Fruit fly (Drosophila melanogaster): Measurements from ENCODE around the gene CG45488.
A peak's percentile ranks its signal among the peaks of the same experiment; 100 is the strongest.

CG45488 gene

DNA sequence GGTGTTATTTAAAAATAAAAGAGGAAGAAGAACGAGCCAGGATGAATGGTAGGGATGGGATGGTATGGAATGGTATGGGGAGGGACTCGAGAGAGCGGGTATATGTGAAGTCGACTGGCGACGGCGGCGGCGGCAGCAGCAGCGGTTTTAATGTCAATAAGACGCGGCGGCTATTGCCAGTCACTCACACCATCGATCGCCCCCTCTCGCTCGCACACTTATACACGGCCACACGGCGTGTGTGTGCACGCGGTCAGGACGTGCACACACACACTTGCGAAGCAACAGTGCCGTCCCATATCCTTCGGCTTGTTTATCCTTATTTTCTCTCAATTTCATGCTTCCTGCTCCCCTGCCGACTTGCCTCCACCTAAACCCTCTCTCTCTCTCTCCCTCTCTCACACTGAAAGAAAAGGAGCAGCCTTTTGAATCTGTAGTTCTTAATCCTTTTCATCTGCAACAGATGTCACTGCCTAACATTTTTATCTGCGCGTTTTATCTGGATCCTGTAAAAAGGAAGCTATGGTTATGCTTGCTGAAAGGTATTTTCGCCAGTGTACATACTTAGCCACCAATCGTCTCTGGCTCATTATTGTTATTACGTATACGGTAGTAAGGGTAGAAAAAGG is 31.0 kb downstream of the CG45488 start:
- TF ChIP-seq CG34406 (GFP tag; optimal IDR thresholded peaks at IDR 0.05) (peak; percentile 63), Hr39 (GFP tag; optimal IDR thresholded peaks at IDR 0.05) (peak; percentile 85), CG31627 (GFP tag; optimal IDR thresholded peaks at IDR 0.05) (peak; percentile 82), Blimp-1 (GFP tag; optimal IDR thresholded peaks at IDR 0.05) (no peak), salr (GFP tag; optimal IDR thresholded peaks at IDR 0.05) (peak in 1 of 2 experiments; percentile 76), fd59A (GFP tag; optimal IDR thresholded peaks at IDR 0.05) (peak; percentile 62), Ets21C (GFP tag; optimal IDR thresholded peaks at IDR 0.05) (peak; percentile 70), Gug (GFP tag; IDR thresholded peaks at IDR 0.05) (no peak), Eip75B (GFP tag; optimal IDR thresholded peaks at IDR 0.05) (peak; percentile 78), CG3032 (tag; optimal IDR thresholded peaks at IDR 0.05) (peak; percentile 64), spab (GFP tag; optimal IDR thresholded peaks at IDR 0.05) (peak; percentile 50), pdm3 (GFP tag; optimal IDR thresholded peaks at IDR 0.05) (peak; percentile 81), Ets96B (tag; optimal IDR thresholded peaks at IDR 0.05) (peak; percentile 67), CG6276 (GFP tag; optimal IDR thresholded peaks at IDR 0.05) (no peak), CG15336 (GFP tag; IDR thresholded peaks at IDR 0.05) (peak; percentile 37; the same call in 1 of the 2 replicates), topi (GFP tag; optimal IDR thresholded peaks at IDR 0.05) (peak; percentile 79), acj6 (GFP tag; optimal IDR thresholded peaks at IDR 0.05) (peak; percentile 77), dac (GFP tag; optimal IDR thresholded peaks at IDR 0.05) (peak; percentile 32), fkh (GFP tag; optimal IDR thresholded peaks at IDR 0.05) (peak; percentile 30), achi (GFP tag; optimal IDR thresholded peaks at IDR 0.05) (peak; percentile 67), vri (GFP tag; optimal IDR thresholded peaks at IDR 0.05) (peak; percentile 58), CG32006 (GFP tag; optimal IDR thresholded peaks at IDR 0.05) (peak; percentile 66), lz (GFP tag; optimal IDR thresholded peaks at IDR 0.05) (peak; percentile 81), CG10631 (GFP tag; optimal IDR thresholded peaks at IDR 0.05) (peak; percentile 76), CG1621 (tag; optimal IDR thresholded peaks at IDR 0.05) (peak; percentile 72), fd85E (GFP tag; optimal IDR thresholded peaks at IDR 0.05) (no peak), CG10669 (GFP tag; optimal IDR thresholded peaks at IDR 0.05) (peak; percentile 78), ss (GFP tag; optimal IDR thresholded peaks at IDR 0.05) (peak; percentile 28 to 61), Smox (GFP tag; optimal IDR thresholded peaks at IDR 0.05) (peak; percentile 73), CG6854 (GFP tag; optimal IDR thresholded peaks at IDR 0.05) (peak; percentile 1), dsx (GFP tag; optimal IDR thresholded peaks at IDR 0.05; ENCODE audit: poor library complexity, severe bottlenecking) (peak; percentile 63), cyc (GFP tag; optimal IDR thresholded peaks at IDR 0.05) (peak; percentile 85), CG11294 (GFP tag; IDR thresholded peaks at IDR 0.05) (peak; percentile 14; the same call in 1 of the 2 replicates), CG6163 (GFP tag; IDR thresholded peaks at IDR 0.05) (peak; percentile 82), CG6808 (GFP tag; optimal IDR thresholded peaks at IDR 0.05) (peak; percentile 50), Lpt (GFP tag; optimal IDR thresholded peaks at IDR 0.05) (peak; percentile 18), CG7368 (GFP tag; optimal IDR thresholded peaks at IDR 0.05) (peak; percentile 70), Sox14 (GFP tag; optimal IDR thresholded peaks at IDR 0.05) (peak; percentile 75), Met (GFP tag; optimal IDR thresholded peaks at IDR 0.05) (peak; percentile 80), esn (GFP tag; optimal IDR thresholded peaks at IDR 0.05) (peak; percentile 83), CG9139 (GFP tag; optimal IDR thresholded peaks at IDR 0.05) (peak; percentile 28), CG3919 (GFP tag; optimal IDR thresholded peaks at IDR 0.05) (peak; percentile 74), CG11762 (GFP tag; optimal IDR thresholded peaks at IDR 0.05; ENCODE audit: insufficient read depth) (peak; percentile 43), svp (GFP tag) (peak; percentile 85), CG8632 (GFP tag; optimal IDR thresholded peaks at IDR 0.05) (peak; percentile 76), Eip78C (GFP tag) (peak; percentile 90), net (GFP tag; optimal IDR thresholded peaks at IDR 0.05) (peak; percentile 65), CG6792 (GFP tag; optimal IDR thresholded peaks at IDR 0.05) (peak; percentile 75), eg (GFP tag; IDR thresholded peaks at IDR 0.05) (peak; percentile 63; the same call in 2 of the 3 replicates), OdsH (GFP tag; optimal IDR thresholded peaks at IDR 0.05) (peak; percentile 71), Hr38 (GFP tag; optimal IDR thresholded peaks at IDR 0.05) (no peak)

Measured in whole organism, prepupa.